Worm (Caenorhabditis elegans) whole organism, young adult: Measurements from ENCODE around the gene Y39A1A.3.

ENCODE experiments used
- B0261.1 ChIP-seq: sonication (generic microtip); optimal IDR thresholded peaks from 2 replicates; lab custom pipeline; 2016; ENCODE audit warnings: mild to moderate bottlenecking, missing genetic modification characterization, moderate library complexity, missing compliant biosample characterization
- F57C9.4 ChIP-seq: sonication (generic microtip); optimal IDR thresholded peaks from 2 replicates; lab custom pipeline; 2017; ENCODE audit warnings: mild to moderate bottlenecking, missing genetic modification characterization, missing compliant biosample characterization
- repo-1 ChIP-seq: sonication (generic microtip); optimal IDR thresholded peaks from 2 replicates; lab custom pipeline; 2017; ENCODE audit warnings: mild to moderate bottlenecking, missing genetic modification characterization, missing compliant biosample characterization
- snpc-4 ChIP-seq, 5 experiments: fragments of 150-350 bp in 1 of 5; sonication (generic microtip) in 4 of 5; optimal IDR thresholded peaks; 2 replicates each; lab custom pipeline; 2014 to 2018; ENCODE audit warnings: missing genetic modification characterization in 5 of 5, missing biosample characterization in 3 of 5, antibody characterized with exemption in 2 of 5, mild to moderate bottlenecking in 2 of 5, missing compliant biosample characterization in 2 of 5, missing genotype in 2 of 5, moderate library complexity in 2 of 5, missing genetic modification reagents in 1 of 5
- unc-62 ChIP-seq: fragments of 150-350 bp; optimal IDR thresholded peaks from 2 replicates; lab custom pipeline; 2014; ENCODE audit warnings: missing biosample characterization, missing genetic modification reagents, missing genetic modification characterization

- TF ChIP-seq B0261.1 (tag; lab: Kevin White, UChicago) (no peak), F57C9.4 (tag; lab: Kevin White, UChicago) (no peak), snpc-4 (GFP tag; optimal IDR thresholded peaks at IDR 0.05; lab: Kevin White, UChicago) (no peak), snpc-4 (tag; optimal IDR thresholded peaks at IDR 0.05; lab: Kevin White, UChicago) (peak in 1 of 4 experiments; percentile 0), unc-62 (no peak), repo-1 (tag; lab: Kevin White, UChicago) (no peak)
Observed at ce11 chrIII:10600138-10600626, 3.9 kb upstream of the Y39A1A.3 start, which contains the start of gene epg-6.
